Worm (Caenorhabditis elegans) whole organism, L4 larva: ENCODE results near the gene vps-29.

Experiments used
- aha-1 ChIP-seq: fragments of 150-350 bp; peaks from one replicate; lab custom pipeline; 2014; ENCODE audit warnings: missing biosample characterization, missing genetic modification characterization
- ama-1 ChIP-seq: fragments of 150-350 bp; optimal IDR thresholded peaks from 2 replicates; lab custom pipeline; 2014; ENCODE audit warnings: inconsistent platforms, mixed read lengths
- ceh-82 ChIP-seq: sonication (generic microtip); optimal IDR thresholded peaks from 2 replicates; lab custom pipeline; 2017; ENCODE audit warnings: missing biosample characterization, missing genetic modification characterization
- egl-27 ChIP-seq: sonication (generic microtip); optimal IDR thresholded peaks from 3 replicates; lab custom pipeline; 2017; ENCODE audit warnings: missing biosample characterization, missing genetic modification reagents, missing genetic modification characterization
- fos-1 ChIP-seq: fragments of 150-350 bp; optimal IDR thresholded peaks from 2 replicates; lab custom pipeline; 2014; ENCODE audit warnings: missing biosample characterization, missing genetic modification characterization
- jun-1 ChIP-seq: fragments of 150-350 bp; optimal IDR thresholded peaks from 2 replicates; lab custom pipeline; 2014; ENCODE audit warnings: missing biosample characterization, missing genetic modification reagents, missing genetic modification characterization
- nhr-10 ChIP-seq: fragments of 150-350 bp; optimal IDR thresholded peaks from 2 replicates; lab custom pipeline; 2014; ENCODE audit warnings: missing biosample characterization, missing genetic modification characterization
- pqm-1 ChIP-seq: sonication (generic microtip); optimal IDR thresholded peaks from 2 replicates; lab custom pipeline; 2017; ENCODE audit warnings: missing biosample characterization, missing genetic modification characterization
- spr-3 ChIP-seq: fragments of 200-800 bp; sonication (Bioruptor generic); optimal IDR thresholded peaks from 2 replicates; lab custom pipeline; 2018; ENCODE audit warnings: mild to moderate bottlenecking, missing genetic modification characterization, missing compliant biosample characterization
- unc-39 ChIP-seq: sonication (generic microtip); optimal IDR thresholded peaks from 2 replicates; lab custom pipeline; 2017; ENCODE audit warnings: missing biosample characterization, missing genetic modification characterization

DNA sequence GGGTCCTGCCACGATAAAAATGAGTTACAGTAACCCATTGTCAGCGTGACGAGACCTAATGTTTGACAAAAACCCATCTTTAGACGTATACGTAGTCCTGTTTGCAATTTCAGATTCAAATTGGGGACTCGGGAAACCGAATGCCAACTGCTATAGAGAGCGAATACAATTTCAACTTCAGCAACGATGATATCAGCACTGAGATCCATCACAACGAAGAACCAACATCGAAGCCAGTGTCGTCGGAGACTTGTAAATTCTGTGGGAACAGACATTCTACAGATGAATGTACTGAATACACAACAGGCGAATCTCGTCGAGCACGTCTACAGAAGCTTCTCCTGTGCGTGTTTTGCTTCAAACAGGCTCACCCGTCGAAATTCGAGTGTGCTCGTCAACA is 27.3 kb downstream of the vps-29 start:
- no peak for TF ChIP-seq fos-1
- no peak for TF ChIP-seq pqm-1
- peak; percentile 91 for TF ChIP-seq aha-1 (tag; lab: Kevin White, UChicago)
- no peak for TF ChIP-seq unc-39
- no peak for TF ChIP-seq nhr-10 (tag; lab: Kevin White, UChicago)
- TF ChIP-seq ceh-82 (tag; lab: Kevin White, UChicago): no peak
- no peak for TF ChIP-seq jun-1
- TF ChIP-seq spr-3 (GFP tag; lab: Kevin White, UChicago): no peak
- no peak for TF ChIP-seq ama-1 (lab: Kevin White, UChicago)
- TF ChIP-seq egl-27 (tag; lab: Kevin White, UChicago): no peak
